Worm (Caenorhabditis elegans) whole organism, L1 larva: Measurements from ENCODE around the gene mcat-1.

Experiments used
- C04F5.9 ChIP-seq: sonication (generic microtip); optimal IDR thresholded peaks from 2 replicates; lab custom pipeline; 2016; ENCODE audit warnings: missing genetic modification characterization, missing compliant biosample characterization
- C16A3.4 ChIP-seq: fragments of 150-350 bp; optimal IDR thresholded peaks from 2 replicates; lab custom pipeline; 2014; ENCODE audit warnings: missing biosample characterization, missing genetic modification characterization
- F16B12.6 ChIP-seq: fragments of 150-350 bp; optimal IDR thresholded peaks from 2 replicates; lab custom pipeline; 2014; ENCODE audit warnings: missing biosample characterization, missing genetic modification characterization
- aha-1 ChIP-seq: fragments of 150-350 bp; optimal IDR thresholded peaks from 2 replicates; lab custom pipeline; 2014; ENCODE audit warnings: missing biosample characterization, missing genetic modification characterization
- alr-1 ChIP-seq: fragments of 200-800 bp; sonication (Bioruptor generic); optimal IDR thresholded peaks from 2 replicates; lab custom pipeline; 2018; ENCODE audit warnings: borderline replicate concordance, mild to moderate bottlenecking, missing genetic modification characterization, missing compliant biosample characterization
- aly-2 ChIP-seq: fragments of 150-350 bp; optimal IDR thresholded peaks from 2 replicates; lab custom pipeline; 2014; ENCODE audit warnings: missing biosample characterization, missing genetic modification characterization
- blmp-1 ChIP-seq: fragments of 150-350 bp; optimal IDR thresholded peaks from 2 replicates; lab custom pipeline; 2014; ENCODE audit warnings: missing biosample characterization, missing genetic modification characterization
- ceh-63 ChIP-seq: fragments of 200-800 bp; sonication (Bioruptor generic); optimal IDR thresholded peaks from 2 replicates; lab custom pipeline; 2018; ENCODE audit warnings: mild to moderate bottlenecking, missing genetic modification characterization, missing compliant biosample characterization
- ceh-88 ChIP-seq: fragments of 200-800 bp; sonication (Bioruptor generic); IDR thresholded peaks from 2 replicates; pipeline ENCODE4 v1.3.6; 2022; ENCODE audit warnings: missing genetic modification characterization, missing compliant biosample characterization
- dsc-1 ChIP-seq: sonication (generic microtip); optimal IDR thresholded peaks from 2 replicates; lab custom pipeline; 2016; ENCODE audit warnings: mild to moderate bottlenecking, missing genetic modification characterization, missing compliant biosample characterization
- efl-1 ChIP-seq, 4 experiments: fragments of 150-350 bp; optimal IDR thresholded peaks in 3 of 4; peaks in 1 of 4; 1 replicate in 1 of 4; 2 replicates in 3 of 4; lab custom pipeline; 2014; ENCODE audit warnings: missing biosample characterization in 2 of 4, missing genetic modification characterization in 2 of 4, missing genetic modification reagents in 2 of 4
- egl-13 ChIP-seq: sonication (generic microtip); optimal IDR thresholded peaks from 2 replicates; lab custom pipeline; 2016; ENCODE audit warnings: missing genotype, missing genetic modification reagents, missing genetic modification characterization, missing compliant biosample characterization
- elt-2 ChIP-seq: sonication (generic microtip); optimal IDR thresholded peaks from 2 replicates; lab custom pipeline; 2016; ENCODE audit warnings: missing genetic modification characterization, mild to moderate bottlenecking, inconsistent platforms, missing compliant biosample characterization, missing genetic modification reagents
- elt-3 ChIP-seq, 6 experiments: fragments of 150-350 bp in 1 of 6; sonication (generic microtip); optimal IDR thresholded peaks; 2 replicates each; lab custom pipeline; 2017 to 2018; ENCODE audit warnings: missing biosample characterization in 6 of 6, missing genetic modification characterization in 6 of 6, inconsistent platforms in 1 of 6
- fkh-10 ChIP-seq: sonication (generic microtip); optimal IDR thresholded peaks from 2 replicates; lab custom pipeline; 2017; ENCODE audit warnings: missing biosample characterization, missing genetic modification reagents, missing genetic modification characterization
- fos-1 ChIP-seq: fragments of 150-350 bp; optimal IDR thresholded peaks from 2 replicates; lab custom pipeline; 2014; ENCODE audit warnings: missing biosample characterization, missing genetic modification characterization
- grh-1 ChIP-seq: fragments of 200-800 bp; sonication (Bioruptor generic); IDR thresholded peaks from 2 replicates; pipeline ENCODE4 v1.3.6; 2022; ENCODE audit warnings: missing genetic modification reagents, missing genetic modification characterization, missing compliant biosample characterization
- hlh-17 ChIP-seq: fragments of 200-800 bp; sonication (Bioruptor generic); optimal IDR thresholded peaks from 2 replicates; lab custom pipeline; 2018; ENCODE audit warnings: missing genetic modification characterization, mild to moderate bottlenecking, missing compliant biosample characterization, moderate library complexity, borderline replicate concordance
- hlh-4 ChIP-seq: sonication (generic microtip); optimal IDR thresholded peaks from 2 replicates; lab custom pipeline; 2016; ENCODE audit warnings: mild to moderate bottlenecking, missing genetic modification characterization, missing compliant biosample characterization
- hpl-2 ChIP-seq: fragments of 150-350 bp; optimal IDR thresholded peaks from 2 replicates; lab custom pipeline; 2014; ENCODE audit warnings: missing biosample characterization, missing genetic modification reagents, missing genetic modification characterization
- irx-1 ChIP-seq: sonication (generic microtip); optimal IDR thresholded peaks from 2 replicates; lab custom pipeline; 2016; ENCODE audit warnings: missing genetic modification characterization, missing compliant biosample characterization
- isw-1 ChIP-seq: fragments of 200-800 bp; sonication (Bioruptor generic); IDR thresholded peaks from 2 replicates; pipeline ENCODE4 v1.3.6; 2022; ENCODE audit warnings: missing genetic modification characterization, missing compliant biosample characterization
- lin-13 ChIP-seq: fragments of 150-350 bp; optimal IDR thresholded peaks from 2 replicates; lab custom pipeline; 2014; ENCODE audit warnings: missing biosample characterization, missing genetic modification reagents, missing genetic modification characterization
- lin-14 ChIP-seq: fragments of 200-800 bp; sonication (Bioruptor generic); optimal IDR thresholded peaks from 2 replicates; lab custom pipeline; 2018; ENCODE audit warnings: mild to moderate bottlenecking, missing genetic modification characterization, moderate library complexity, missing compliant biosample characterization
- lin-15B ChIP-seq: fragments of 150-350 bp; sonication (generic microtip); optimal IDR thresholded peaks from 3 replicates; lab custom pipeline; 2014; ENCODE audit warnings: missing biosample characterization, missing genetic modification characterization
- lin-35 ChIP-seq, 2 experiments: fragments of 150-350 bp; optimal IDR thresholded peaks; 2 replicates each; lab custom pipeline; 2014; ENCODE audit warnings: missing biosample characterization in 2 of 2, missing genetic modification characterization in 2 of 2, missing genetic modification reagents in 2 of 2
- lsy-2 ChIP-seq, 2 experiments: fragments of 150-350 bp; optimal IDR thresholded peaks; 2 replicates each; lab custom pipeline; 2014; ENCODE audit warnings: missing biosample characterization in 2 of 2, missing genetic modification characterization in 2 of 2
- mab-9 ChIP-seq: fragments of 200-800 bp; sonication (Bioruptor generic); IDR thresholded peaks from 2 replicates; pipeline ENCODE4 v1.3.6; 2022; ENCODE audit warnings: missing genetic modification reagents, missing genetic modification characterization, missing compliant biosample characterization
- mdl-1 ChIP-seq, 2 experiments: fragments of 150-350 bp; optimal IDR thresholded peaks; 2 replicates each; lab custom pipeline; 2014 to 2017; ENCODE audit warnings: missing biosample characterization in 2 of 2, missing genetic modification characterization in 2 of 2, inconsistent platforms in 1 of 2
- mep-1 ChIP-seq: fragments of 150-350 bp; optimal IDR thresholded peaks from 2 replicates; lab custom pipeline; 2014; ENCODE audit warnings: missing biosample characterization, missing genetic modification characterization
- nhr-11 ChIP-seq: fragments of 150-350 bp; optimal IDR thresholded peaks from 2 replicates; lab custom pipeline; 2014; ENCODE audit warnings: missing biosample characterization, missing genetic modification characterization
- nhr-12 ChIP-seq: sonication (generic microtip); optimal IDR thresholded peaks from 2 replicates; lab custom pipeline; 2017; ENCODE audit warnings: missing biosample characterization, missing genetic modification characterization
- nhr-20 ChIP-seq: sonication (generic microtip); optimal IDR thresholded peaks from 2 replicates; lab custom pipeline; 2016; ENCODE audit warnings: mild to moderate bottlenecking, missing genetic modification characterization, missing compliant biosample characterization
- nhr-28 ChIP-seq: fragments of 150-350 bp; optimal IDR thresholded peaks from 2 replicates; lab custom pipeline; 2014; ENCODE audit warnings: missing biosample characterization, missing genetic modification characterization
- nhr-47 ChIP-seq: sonication (generic microtip); optimal IDR thresholded peaks from 2 replicates; lab custom pipeline; 2016; ENCODE audit warnings: mild to moderate bottlenecking, missing genetic modification characterization, moderate library complexity, missing compliant biosample characterization
- nhr-71 ChIP-seq: sonication (generic microtip); optimal IDR thresholded peaks from 2 replicates; lab custom pipeline; 2016; ENCODE audit warnings: mild to moderate bottlenecking, missing genetic modification characterization, moderate library complexity, missing compliant biosample characterization
- nhr-76 ChIP-seq: sonication (generic microtip); optimal IDR thresholded peaks from 2 replicates; lab custom pipeline; 2017; ENCODE audit warnings: missing biosample characterization, missing genetic modification characterization
- nhr-77 ChIP-seq: fragments of 150-350 bp; optimal IDR thresholded peaks from 2 replicates; lab custom pipeline; 2014; ENCODE audit warnings: missing biosample characterization, missing genetic modification characterization
- nhr-85 ChIP-seq: sonication (generic microtip); peaks from one replicate; lab custom pipeline; 2016; ENCODE audit warnings: missing genetic modification characterization, inconsistent platforms, missing compliant biosample characterization
- nhr-90 ChIP-seq: sonication (generic microtip); optimal IDR thresholded peaks from 2 replicates; lab custom pipeline; 2016; ENCODE audit warnings: mild to moderate bottlenecking, missing genetic modification characterization, missing compliant biosample characterization; ENCODE audit not compliant: poor library complexity
- skn-1 ChIP-seq: fragments of 150-350 bp; optimal IDR thresholded peaks from 2 replicates; lab custom pipeline; 2014; ENCODE audit warnings: missing biosample characterization, missing genetic modification characterization
- snu-23 ChIP-seq: sonication (generic microtip); optimal IDR thresholded peaks from 2 replicates; lab custom pipeline; 2016; ENCODE audit warnings: missing genetic modification characterization, missing compliant biosample characterization
- sox-4 ChIP-seq: sonication (generic microtip); optimal IDR thresholded peaks from 2 replicates; lab custom pipeline; 2016; ENCODE audit warnings: missing genetic modification characterization, missing compliant biosample characterization
- swsn-7 ChIP-seq: sonication (generic microtip); optimal IDR thresholded peaks from 2 replicates; lab custom pipeline; 2016; ENCODE audit warnings: missing genetic modification characterization, missing compliant biosample characterization
- tlp-1 ChIP-seq: fragments of 150-350 bp; optimal IDR thresholded peaks from 2 replicates; lab custom pipeline; 2014; ENCODE audit warnings: missing biosample characterization, missing genetic modification characterization
- unc-62 ChIP-seq: fragments of 150-350 bp; optimal IDR thresholded peaks from 2 replicates; lab custom pipeline; 2014; ENCODE audit warnings: missing biosample characterization, missing genetic modification reagents, missing genetic modification characterization
- unc-98 ChIP-seq: fragments of 200-800 bp; sonication (Bioruptor generic); IDR thresholded peaks from 2 replicates; pipeline ENCODE4 v1.3.6; 2022; ENCODE audit warnings: missing genetic modification characterization, missing compliant biosample characterization
- xbp-1 ChIP-seq: sonication (generic microtip); optimal IDR thresholded peaks from 2 replicates; lab custom pipeline; 2016; ENCODE audit warnings: missing genetic modification characterization, missing compliant biosample characterization
- zag-1 ChIP-seq: fragments of 150-350 bp; optimal IDR thresholded peaks from 2 replicates; lab custom pipeline; 2014; ENCODE audit warnings: missing biosample characterization, missing genetic modification characterization
- zip-4 ChIP-seq: fragments of 200-800 bp; sonication (Bioruptor generic); optimal IDR thresholded peaks from 2 replicates; lab custom pipeline; 2018; ENCODE audit warnings: mild to moderate bottlenecking, missing genetic modification characterization, moderate library complexity, missing compliant biosample characterization
- ztf-11 ChIP-seq, 2 experiments: sonication (generic microtip); optimal IDR thresholded peaks; 2 replicates each; lab custom pipeline; 2016 to 2017; ENCODE audit warnings: missing genetic modification characterization in 2 of 2, missing biosample characterization in 1 of 2, missing compliant biosample characterization in 1 of 2

mcat-1 gene

ce11 chrII:122494-122893 lies 31.2 kb upstream of the mcat-1 start:
- no peak for TF ChIP-seq nhr-76 (tag; lab: Kevin White, UChicago)
- TF ChIP-seq nhr-28 (tag; lab: Kevin White, UChicago) = no peak
- TF ChIP-seq nhr-12 (tag; lab: Kevin White, UChicago) = no peak
- no peak for TF ChIP-seq irx-1 (tag; lab: Kevin White, UChicago)
- no peak for TF ChIP-seq nhr-71 (tag; lab: Kevin White, UChicago)
- TF ChIP-seq mab-9 (GFP tag; lab: Robert Waterston, UW) = no peak
- TF ChIP-seq ztf-11 (tag; optimal IDR thresholded peaks at IDR 0.05; lab: Kevin White, UChicago) = no peak
- no peak for TF ChIP-seq dsc-1 (tag; lab: Kevin White, UChicago)
- no peak for TF ChIP-seq zip-4 (GFP tag; lab: Kevin White, UChicago)
- no peak for TF ChIP-seq sox-4 (tag; lab: Kevin White, UChicago)
- no peak for TF ChIP-seq grh-1 (GFP tag; lab: Robert Waterston, UW)
- no peak for TF ChIP-seq fkh-10
- no peak for TF ChIP-seq aly-2
- no peak for TF ChIP-seq nhr-20
- TF ChIP-seq ceh-63 (GFP tag; lab: Kevin White, UChicago) = no peak
- no peak for TF ChIP-seq skn-1 (tag; lab: Kevin White, UChicago)

ce11 chrII:122008-122407 lies 30.7 kb upstream of the mcat-1 start:
- TF ChIP-seq lin-15B (tag; lab: Kevin White, UChicago) = no peak
- TF ChIP-seq irx-1 (tag; lab: Kevin White, UChicago) = no peak
- TF ChIP-seq snu-23 (GFP tag; lab: Kevin White, UChicago) = peak; percentile 52
- TF ChIP-seq fos-1 (tag; lab: Kevin White, UChicago) = no peak
- peak; percentile 75 for TF ChIP-seq skn-1 (tag; lab: Kevin White, UChicago)
- no peak for TF ChIP-seq mab-9 (GFP tag; lab: Robert Waterston, UW)
- no peak for TF ChIP-seq nhr-77 (tag; lab: Kevin White, UChicago)
- no peak for TF ChIP-seq alr-1 (tag; lab: Kevin White, UChicago)
- peak; percentile 29 to 32 for TF ChIP-seq efl-1 (optimal IDR thresholded peaks at IDR 0.05; lab: Kevin White, UChicago)
- peak in 1 of 2 experiments; percentile 75 for TF ChIP-seq efl-1 (GFP tag; optimal IDR thresholded peaks at IDR 0.05 in 1 of 2; lab: Kevin White, UChicago)
- TF ChIP-seq hlh-4 = no peak
- no peak for TF ChIP-seq nhr-11 (tag; lab: Kevin White, UChicago)
- TF ChIP-seq elt-2 (tag; lab: Kevin White, UChicago) = no peak
- TF ChIP-seq C04F5.9 = no peak
- no peak for TF ChIP-seq egl-13 (tag; lab: Kevin White, UChicago)
- TF ChIP-seq aha-1 = no peak
- no peak for TF ChIP-seq nhr-12 (tag; lab: Kevin White, UChicago)
- peak; percentile 1 to 53 for TF ChIP-seq lin-35 (GFP tag; optimal IDR thresholded peaks at IDR 0.05; lab: Kevin White, UChicago)
- no peak for TF ChIP-seq hlh-17
- no peak for TF ChIP-seq lsy-2 (tag; optimal IDR thresholded peaks at IDR 0.05; lab: Kevin White, UChicago)
- TF ChIP-seq lin-13 (GFP tag; lab: Kevin White, UChicago) = no peak
- peak; percentile 29 for TF ChIP-seq nhr-71 (tag; lab: Kevin White, UChicago)
- TF ChIP-seq sox-4 (tag; lab: Kevin White, UChicago) = no peak
- TF ChIP-seq mep-1 (tag; lab: Kevin White, UChicago) = no peak
- no peak for TF ChIP-seq unc-62 (GFP tag; lab: Kevin White, UChicago)
- no peak for TF ChIP-seq nhr-47 (tag; lab: Kevin White, UChicago)
- no peak for TF ChIP-seq tlp-1
- no peak for TF ChIP-seq C16A3.4 (tag; lab: Kevin White, UChicago)
- no peak for TF ChIP-seq zag-1
- no peak for TF ChIP-seq isw-1 (GFP tag; lab: Robert Waterston, UW)
- TF ChIP-seq F16B12.6 (tag; lab: Kevin White, UChicago) = no peak
- no peak for TF ChIP-seq nhr-28 (tag; lab: Kevin White, UChicago)
- no peak for TF ChIP-seq xbp-1
- TF ChIP-seq hpl-2 (GFP tag; lab: Kevin White, UChicago) = no peak
- peak; percentile 43 for TF ChIP-seq nhr-20
- no peak for TF ChIP-seq unc-98 (GFP tag; lab: Robert Waterston, UW)
- peak; percentile 89 for TF ChIP-seq nhr-85
- TF ChIP-seq mdl-1 (tag; optimal IDR thresholded peaks at IDR 0.05; lab: Kevin White, UChicago) = no peak
- no peak for TF ChIP-seq elt-3 (tag; optimal IDR thresholded peaks at IDR 0.05; lab: Kevin White, UChicago)
- TF ChIP-seq lin-14 = peak; percentile 89
- TF ChIP-seq swsn-7 (tag; lab: Kevin White, UChicago) = peak; percentile 1
- no peak for TF ChIP-seq ceh-88 (GFP tag; lab: Robert Waterston, UW)
- TF ChIP-seq blmp-1 = peak; percentile 83
- no peak for TF ChIP-seq nhr-90 (tag; lab: Kevin White, UChicago)
